Fruit fly (Drosophila melanogaster) whole organism, embryonic: ENCODE measurements around the gene Exo70.

Experiments used
- CG12942 ChIP-seq: fragments of 200-800 bp; sonication (Bioruptor generic); optimal IDR thresholded peaks from 3 replicates; lab custom pipeline; 2016; ENCODE audit warnings: missing biosample characterization, missing genetic modification characterization
- CG6854 ChIP-seq: fragments of 200-800 bp; sonication (Bioruptor generic); optimal IDR thresholded peaks from 3 replicates; lab custom pipeline; 2017; ENCODE audit warnings: missing biosample characterization, mild to moderate bottlenecking, missing genetic modification characterization
- CTCF ChIP-seq: fragments of 200-800 bp; sonication (Bioruptor generic); optimal IDR thresholded peaks from 2 replicates; lab custom pipeline; 2017; ENCODE audit warnings: missing biosample characterization, mild to moderate bottlenecking, missing genetic modification characterization, moderate library complexity
- Fer3 ChIP-seq: fragments of 200-800 bp; sonication (Bioruptor generic); optimal IDR thresholded peaks from 2 replicates; lab custom pipeline; 2018; ENCODE audit warnings: missing biosample characterization, mild to moderate bottlenecking, missing genetic modification characterization, moderate library complexity
- HLHmδ ChIP-seq: fragments of 200-800 bp; sonication (Bioruptor generic); optimal IDR thresholded peaks from 2 replicates; lab custom pipeline; 2018; ENCODE audit warnings: missing biosample characterization, mild to moderate bottlenecking, missing genetic modification characterization, moderate library complexity
- emc ChIP-seq: fragments of 200-800 bp; sonication (Bioruptor generic); optimal IDR thresholded peaks from 2 replicates; lab custom pipeline; 2016; ENCODE audit warnings: missing biosample characterization, missing genetic modification characterization
- gcm2 ChIP-seq: fragments of 200-800 bp; sonication (Bioruptor generic); optimal IDR thresholded peaks from 2 replicates; lab custom pipeline; 2016; ENCODE audit warnings: missing biosample characterization, missing genetic modification characterization
- prd ChIP-seq, 3 experiments: fragments of >200 bp in 2 of 3; fragments of 200-800 bp in 1 of 3; sonication (Bioruptor generic) in 1 of 3; optimal IDR thresholded peaks in 2 of 3; IDR thresholded peaks in 1 of 3; 2 replicates in 2 of 3; 3 replicates in 1 of 3; pipeline versions ENCODE4 v1.3.6 to Lab custom; 2017 to 2022; ENCODE audit warnings: missing biosample characterization in 1 of 3, missing genetic modification characterization in 1 of 3

- TF ChIP-seq CTCF (GFP tag; lab: Kevin White, UChicago): no peak
- TF ChIP-seq Fer3 (tag; lab: Kevin White, UChicago): no peak
- TF ChIP-seq HLHmδ (GFP tag; lab: Kevin White, UChicago): peak; percentile 51
- no peak for TF ChIP-seq CG12942 (GFP tag; lab: Kevin White, UChicago)
- TF ChIP-seq emc (GFP tag; lab: Kevin White, UChicago): no peak
- no peak for TF ChIP-seq CG6854 (GFP tag; lab: Kevin White, UChicago)
- no peak for TF ChIP-seq prd (optimal IDR thresholded peaks at IDR 0.05; lab: Kevin White, UChicago)
- TF ChIP-seq prd (GFP tag; IDR thresholded peaks at IDR 0.05; lab: Robert Waterston, UW): no peak
- TF ChIP-seq gcm2 (GFP tag; lab: Kevin White, UChicago): no peak
Observed at dm6 chr3L:8424831-8425336, 13.2 kb downstream of the Exo70 start, which contains the start of gene Cbl.
